Fruit fly (Drosophila melanogaster) whole organism, prepupa: ENCODE measurements around the gene fon.

Experiments
- Blimp-1 ChIP-seq: fragments of 200-800 bp; sonication (Bioruptor generic); optimal IDR thresholded peaks from 3 replicates; lab custom pipeline; 2017; ENCODE audit warnings: missing biosample characterization, missing genetic modification characterization, mild to moderate bottlenecking, moderate library complexity, missing genetic modification reagents
- CG10631 ChIP-seq: fragments of 200-800 bp; sonication (Bioruptor generic); optimal IDR thresholded peaks from 2 replicates; lab custom pipeline; 2016; ENCODE audit warnings: missing biosample characterization, missing genetic modification characterization
- CG10669 ChIP-seq: fragments of 200-800 bp; sonication (Bioruptor generic); optimal IDR thresholded peaks from 3 replicates; lab custom pipeline; 2018; ENCODE audit warnings: missing biosample characterization, mild to moderate bottlenecking, missing genetic modification characterization, moderate library complexity
- CG11762 ChIP-seq: fragments of 200-800 bp; sonication (Bioruptor generic); optimal IDR thresholded peaks from 3 replicates; lab custom pipeline; 2016; ENCODE audit warnings: missing biosample characterization, missing genetic modification characterization; ENCODE audit not compliant: insufficient read depth
- CG11902 ChIP-seq: fragments of 200-800 bp; sonication (Bioruptor generic); optimal IDR thresholded peaks from 3 replicates; lab custom pipeline; 2016; ENCODE audit warnings: missing biosample characterization, missing genetic modification characterization
- CG15336 ChIP-seq: fragments of 200-800 bp; sonication (Bioruptor generic); IDR thresholded peaks from 2 replicates; pipeline ENCODE4 v1.3.6; 2022; ENCODE audit warnings: missing biosample characterization, missing genetic modification characterization
- CG1621 ChIP-seq: fragments of 200-800 bp; sonication (Bioruptor generic); optimal IDR thresholded peaks from 3 replicates; lab custom pipeline; 2018; ENCODE audit warnings: missing biosample characterization, mild to moderate bottlenecking, missing genetic modification characterization
- CG16779 ChIP-seq: fragments of 200-800 bp; sonication (Bioruptor generic); optimal IDR thresholded peaks from 3 replicates; lab custom pipeline; 2017; ENCODE audit warnings: missing biosample characterization, mild to moderate bottlenecking, missing genetic modification characterization
- CG31627 ChIP-seq: fragments of 200-800 bp; sonication (Bioruptor generic); optimal IDR thresholded peaks from 3 replicates; lab custom pipeline; 2016; ENCODE audit warnings: missing biosample characterization, missing genetic modification characterization
- CG32006 ChIP-seq: fragments of 200-800 bp; sonication (Bioruptor generic); optimal IDR thresholded peaks from 3 replicates; lab custom pipeline; 2017; ENCODE audit warnings: missing biosample characterization, mild to moderate bottlenecking, missing genetic modification characterization
- CG34406 ChIP-seq: fragments of 200-800 bp; sonication (Bioruptor generic); optimal IDR thresholded peaks from 3 replicates; lab custom pipeline; 2016; ENCODE audit warnings: missing biosample characterization, missing genetic modification characterization
- CG3919 ChIP-seq: fragments of 200-800 bp; sonication (Bioruptor generic); optimal IDR thresholded peaks from 3 replicates; lab custom pipeline; 2016; ENCODE audit warnings: missing biosample characterization, missing genetic modification characterization
- CG6163 ChIP-seq: fragments of 200-800 bp; sonication (Bioruptor generic); IDR thresholded peaks from 3 replicates; pipeline ENCODE4 v1.3.6; 2022; ENCODE audit warnings: missing biosample characterization, missing genetic modification characterization
- CG6792 ChIP-seq: fragments of 200-800 bp; sonication (Bioruptor generic); optimal IDR thresholded peaks from 3 replicates; lab custom pipeline; 2016; ENCODE audit warnings: missing biosample characterization, missing genetic modification characterization
- CG6808 ChIP-seq: fragments of 200-800 bp; sonication (Bioruptor generic); optimal IDR thresholded peaks from 3 replicates; lab custom pipeline; 2017; ENCODE audit warnings: missing biosample characterization, missing genetic modification characterization, mild to moderate bottlenecking, moderate library complexity, missing genetic modification reagents
- CG6854 ChIP-seq: fragments of 200-800 bp; sonication (Bioruptor generic); optimal IDR thresholded peaks from 2 replicates; lab custom pipeline; 2017; ENCODE audit warnings: missing biosample characterization, mild to moderate bottlenecking, missing genetic modification characterization
- CG7368 ChIP-seq: fragments of 200-800 bp; sonication (Bioruptor generic); optimal IDR thresholded peaks from 3 replicates; lab custom pipeline; 2016; ENCODE audit warnings: missing biosample characterization, missing genetic modification characterization
- CG8319 ChIP-seq: fragments of 200-800 bp; sonication (Bioruptor generic); optimal IDR thresholded peaks from 3 replicates; lab custom pipeline; 2016; ENCODE audit warnings: missing biosample characterization, missing genetic modification characterization
- CG8632 ChIP-seq: fragments of 200-800 bp; sonication (Bioruptor generic); optimal IDR thresholded peaks from 3 replicates; lab custom pipeline; 2016; ENCODE audit warnings: missing biosample characterization, missing genetic modification characterization
- Eip75B ChIP-seq: fragments of 200-800 bp; sonication (Bioruptor generic); optimal IDR thresholded peaks from 3 replicates; lab custom pipeline; 2016; ENCODE audit warnings: missing biosample characterization, missing genetic modification characterization
- Eip93F ChIP-seq: fragments of 200-800 bp; sonication (Bioruptor generic); optimal IDR thresholded peaks from 2 replicates; lab custom pipeline; 2016; ENCODE audit warnings: missing biosample characterization, mild to moderate bottlenecking, missing genetic modification characterization
- Ets21C ChIP-seq: fragments of 200-800 bp; sonication (Bioruptor generic); optimal IDR thresholded peaks from 3 replicates; lab custom pipeline; 2016; ENCODE audit warnings: missing biosample characterization, missing genetic modification characterization
- Ets96B ChIP-seq: fragments of 200-800 bp; optimal IDR thresholded peaks from 2 replicates; lab custom pipeline; 2019; ENCODE audit warnings: missing biosample characterization, mild to moderate bottlenecking, missing genetic modification characterization, moderate library complexity
- Gug ChIP-seq: fragments of 200-800 bp; sonication (Bioruptor generic); IDR thresholded peaks from 2 replicates; pipeline ENCODE4 v1.3.6; 2022; ENCODE audit warnings: missing biosample characterization, missing genetic modification characterization
- Hr38 ChIP-seq: sonication (Bioruptor generic); optimal IDR thresholded peaks from 2 replicates; lab custom pipeline; 2016; ENCODE audit warnings: missing biosample characterization, missing genetic modification characterization
- Lpt ChIP-seq: fragments of 200-800 bp; sonication (Bioruptor generic); optimal IDR thresholded peaks from 3 replicates; lab custom pipeline; 2016; ENCODE audit warnings: missing biosample characterization, missing genetic modification characterization
- Met ChIP-seq: fragments of 200-800 bp; sonication (Bioruptor generic); optimal IDR thresholded peaks from 3 replicates; lab custom pipeline; 2016; ENCODE audit warnings: missing biosample characterization, missing genetic modification characterization
- Sox102F ChIP-seq: fragments of 200-800 bp; sonication (Bioruptor generic); optimal IDR thresholded peaks from 2 replicates; lab custom pipeline; 2016; ENCODE audit warnings: missing biosample characterization, mild to moderate bottlenecking, missing genetic modification characterization
- Sox15 ChIP-seq: fragments of 200-800 bp; sonication (Bioruptor generic); optimal IDR thresholded peaks from 3 replicates; lab custom pipeline; 2016; ENCODE audit warnings: missing biosample characterization, missing genetic modification characterization
- achi ChIP-seq: fragments of 200-800 bp; sonication (Bioruptor generic); optimal IDR thresholded peaks from 3 replicates; lab custom pipeline; 2016; ENCODE audit warnings: missing biosample characterization, missing genetic modification characterization
- acj6 ChIP-seq: fragments of 200-800 bp; sonication (Bioruptor generic); optimal IDR thresholded peaks from 3 replicates; lab custom pipeline; 2016; ENCODE audit warnings: missing biosample characterization, missing genetic modification characterization
- cyc ChIP-seq: fragments of 200-800 bp; sonication (Bioruptor generic); optimal IDR thresholded peaks from 3 replicates; lab custom pipeline; 2016; ENCODE audit warnings: missing biosample characterization, missing genetic modification characterization
- dac ChIP-seq: fragments of 200-800 bp; sonication (Bioruptor generic); optimal IDR thresholded peaks from 2 replicates; lab custom pipeline; 2017; ENCODE audit warnings: missing biosample characterization, mild to moderate bottlenecking, missing genetic modification characterization
- eg ChIP-seq: fragments of 200-800 bp; sonication (Bioruptor generic); IDR thresholded peaks from 3 replicates; pipeline ENCODE4 v1.3.6; 2022; ENCODE audit warnings: missing biosample characterization, missing genetic modification characterization
- fd59A ChIP-seq: fragments of 200-800 bp; sonication (Bioruptor generic); optimal IDR thresholded peaks from 2 replicates; lab custom pipeline; 2017; ENCODE audit warnings: missing biosample characterization, mild to moderate bottlenecking, missing genetic modification characterization, missing genetic modification reagents
- fkh ChIP-seq: fragments of 200-800 bp; sonication (Bioruptor generic); optimal IDR thresholded peaks from 3 replicates; lab custom pipeline; 2017; ENCODE audit warnings: missing biosample characterization, mild to moderate bottlenecking, missing genetic modification characterization, moderate library complexity
- pdm3 ChIP-seq: fragments of 200-800 bp; sonication (Bioruptor generic); optimal IDR thresholded peaks from 3 replicates; lab custom pipeline; 2016; ENCODE audit warnings: missing biosample characterization, missing genetic modification characterization
- salr ChIP-seq, 2 experiments: fragments of 200-800 bp; sonication (Bioruptor generic); optimal IDR thresholded peaks; 3 replicates each; lab custom pipeline; 2016 to 2018; ENCODE audit warnings: missing biosample characterization in 2 of 2, missing genetic modification characterization in 2 of 2, mild to moderate bottlenecking in 1 of 2
- spab ChIP-seq: fragments of 200-800 bp; sonication (Bioruptor generic); optimal IDR thresholded peaks from 2 replicates; lab custom pipeline; 2017; ENCODE audit warnings: missing biosample characterization, mild to moderate bottlenecking, missing genetic modification characterization, missing genetic modification reagents
- vri ChIP-seq: fragments of 200-800 bp; sonication (Bioruptor generic); optimal IDR thresholded peaks from 3 replicates; lab custom pipeline; 2016; ENCODE audit warnings: missing biosample characterization, mild to moderate bottlenecking, missing genetic modification characterization

Gene fon

DNA sequence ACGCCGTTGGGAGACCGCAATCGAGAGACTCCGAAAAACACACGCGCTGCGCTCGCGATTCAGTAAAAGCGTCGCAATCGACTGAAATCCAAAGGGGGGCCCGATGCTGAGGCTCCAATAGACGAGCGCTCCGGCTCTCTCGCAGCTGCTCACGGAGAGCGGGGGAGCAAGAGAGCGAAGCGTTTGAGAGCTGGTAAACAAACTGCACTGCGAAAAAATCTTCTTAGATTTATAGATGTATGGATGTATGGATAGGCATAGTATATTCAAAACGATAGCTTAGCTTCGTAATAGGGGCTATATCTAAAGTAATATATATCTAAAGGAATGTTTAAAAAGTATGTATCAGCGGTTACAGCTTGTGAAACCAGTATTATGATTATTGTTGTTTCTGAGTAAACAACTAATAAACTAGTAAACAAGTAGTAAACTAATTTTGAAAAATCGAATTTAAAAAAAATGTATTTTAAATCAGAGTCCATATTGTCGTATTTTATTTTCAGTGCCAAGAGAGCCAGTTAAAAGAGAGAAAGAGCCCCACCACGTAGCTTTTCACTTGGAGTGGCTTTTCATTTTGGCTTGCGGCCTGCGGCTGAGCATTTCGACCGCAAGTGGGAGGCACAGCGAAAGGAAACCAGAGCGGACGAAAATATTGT lies 37.6 kb upstream of the fon start, which contains the start of the genes Alp12 and CG13085 (continued):
- TF ChIP-seq vri (peak; percentile 89), cyc (GFP tag; lab: Kevin White, UChicago) (peak; percentile 89), Eip93F (GFP tag; lab: Kevin White, UChicago) (peak; percentile 83), Sox15 (peak; percentile 91), CG16779 (tag; lab: Kevin White, UChicago) (peak; percentile 95), CG6163 (peak; percentile 95), Met (GFP tag; lab: Kevin White, UChicago) (peak; percentile 94), CG6854 (GFP tag; lab: Kevin White, UChicago) (peak; percentile 90), CG34406 (peak; percentile 95), CG11762 (GFP tag; lab: Kevin White, UChicago) (peak; percentile 92), pdm3 (peak; percentile 96), Sox102F (GFP tag; lab: Kevin White, UChicago) (peak; percentile 92), acj6 (GFP tag; lab: Kevin White, UChicago) (peak; percentile 96), salr (GFP tag; optimal IDR thresholded peaks at IDR 0.05; lab: Kevin White, UChicago) (peak; percentile 76 to 99), Lpt (GFP tag; lab: Kevin White, UChicago) (peak; percentile 99), fd59A (peak; percentile 92), CG8319 (peak; percentile 89), CG31627 (GFP tag; lab: Kevin White, UChicago) (peak; percentile 93), spab (GFP tag; lab: Kevin White, UChicago) (peak; percentile 93), CG3919 (GFP tag; lab: Kevin White, UChicago) (peak; percentile 96), CG10669 (GFP tag; lab: Kevin White, UChicago) (peak; percentile 92), Ets21C (GFP tag; lab: Kevin White, UChicago) (peak; percentile 86), CG11902 (peak; percentile 84), CG15336 (GFP tag; lab: Robert Waterston, UW) (peak; percentile 99), CG8632 (GFP tag; lab: Kevin White, UChicago) (peak; percentile 94), Eip75B (peak; percentile 96), eg (peak; percentile 95), CG6792 (GFP tag; lab: Kevin White, UChicago) (peak; percentile 95), Hr38 (peak; percentile 8), fkh (GFP tag; lab: Kevin White, UChicago) (peak; percentile 95), CG1621 (tag; lab: Kevin White, UChicago) (peak; percentile 89), CG32006 (GFP tag; lab: Kevin White, UChicago) (peak; percentile 99), Gug (GFP tag; lab: Robert Waterston, UW) (peak; percentile 97), Ets96B (tag; lab: Kevin White, UChicago) (peak; percentile 88)

DNA sequence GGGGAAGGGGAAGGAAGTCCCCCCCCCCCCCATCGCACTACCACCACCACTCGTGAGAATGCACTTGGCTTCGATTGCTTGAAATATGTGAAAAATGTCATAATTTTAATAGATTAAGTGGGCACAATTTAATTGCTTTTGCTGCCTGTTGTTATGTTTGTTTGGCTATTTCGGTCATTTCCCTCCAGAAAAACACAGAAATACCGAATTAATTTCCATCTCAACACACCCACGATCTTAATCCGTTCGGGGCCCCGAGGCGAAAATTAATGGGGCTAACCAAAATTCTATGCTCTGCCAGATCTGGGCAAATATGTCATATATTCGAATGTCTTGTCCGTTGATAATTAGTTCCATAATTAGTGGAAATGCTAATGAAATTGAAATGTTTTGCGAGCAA lies 36.6 kb upstream of the fon start:
- TF ChIP-seq Met (GFP tag; lab: Kevin White, UChicago) (no peak), Sox15 (no peak), CG6808 (no peak), CG7368 (no peak), dac (GFP tag; lab: Kevin White, UChicago) (no peak), Blimp-1 (GFP tag; lab: Kevin White, UChicago) (no peak), spab (GFP tag; lab: Kevin White, UChicago) (no peak), Ets21C (GFP tag; lab: Kevin White, UChicago) (no peak), CG10631 (GFP tag; lab: Kevin White, UChicago) (no peak), achi (GFP tag; lab: Kevin White, UChicago) (no peak), CG3919 (GFP tag; lab: Kevin White, UChicago) (no peak)
